Worm (Caenorhabditis elegans): Measurements from ENCODE around the gene B0496.11.

DNA sequence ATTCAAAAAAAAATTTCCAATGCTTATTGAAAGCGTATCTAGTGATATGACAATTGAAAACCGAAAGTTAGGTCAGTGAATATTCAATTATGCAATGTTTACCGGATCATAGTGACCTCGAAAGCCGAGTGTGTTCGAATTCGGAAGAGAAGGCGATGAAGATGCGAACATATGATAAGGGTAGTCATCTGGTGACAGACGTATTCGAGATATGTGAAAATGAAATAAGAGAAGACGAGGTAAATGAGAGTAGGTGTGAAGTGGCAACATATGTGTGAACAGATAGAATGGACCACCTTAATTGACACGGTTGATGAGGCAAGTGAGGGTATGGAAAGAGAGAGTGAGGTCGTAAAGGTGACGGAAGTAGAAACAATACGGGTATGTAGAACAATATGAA lies 21.1 kb upstream of the B0496.11 start:
- TF ChIP-seq pha-4 (tag; optimal IDR thresholded peaks at IDR 0.05) (no peak), snpc-4 (tag; optimal IDR thresholded peaks at IDR 0.05) (no peak), nhr-67 (tag; optimal IDR thresholded peaks at IDR 0.05) (no peak), ceh-16 (tag; optimal IDR thresholded peaks at IDR 0.05) (no peak), mdl-1 (tag; optimal IDR thresholded peaks at IDR 0.05) (no peak), nhr-237 (tag; optimal IDR thresholded peaks at IDR 0.05) (no peak), ceh-82 (tag; optimal IDR thresholded peaks at IDR 0.05) (no peak), pqm-1 (tag; optimal IDR thresholded peaks at IDR 0.05) (no peak), fkh-10 (GFP tag; optimal IDR thresholded peaks at IDR 0.05) (no peak), unc-39 (tag; optimal IDR thresholded peaks at IDR 0.05) (no peak)

Measured in whole organism, L3 larva.